Worm (Caenorhabditis elegans) whole organism, late embryonic: Measurements from ENCODE around the gene ZK470.2.

Experiments
- C38D4.7 ChIP-seq: fragments of 200-800 bp; sonication (Bioruptor generic); optimal IDR thresholded peaks from 2 replicates; lab custom pipeline; 2018; ENCODE audit warnings: mild to moderate bottlenecking, missing genetic modification characterization, moderate library complexity, missing compliant biosample characterization
- K02D7.2 ChIP-seq: sonication (generic microtip); optimal IDR thresholded peaks from 2 replicates; lab custom pipeline; 2017; ENCODE audit warnings: mild to moderate bottlenecking, missing genetic modification characterization, missing compliant biosample characterization
- K09A11.1 ChIP-seq: sonication (generic microtip); optimal IDR thresholded peaks from 2 replicates; lab custom pipeline; 2017; ENCODE audit warnings: antibody characterized with exemption, mild to moderate bottlenecking, missing genetic modification characterization, missing compliant biosample characterization; ENCODE audit not compliant: insufficient read depth
- T23F11.4 ChIP-seq: fragments of 200-800 bp; sonication (Bioruptor generic); optimal IDR thresholded peaks from 2 replicates; lab custom pipeline; 2018; ENCODE audit warnings: mild to moderate bottlenecking, missing genetic modification characterization, missing compliant biosample characterization
- ahr-1 ChIP-seq: sonication (generic microtip); optimal IDR thresholded peaks from 2 replicates; lab custom pipeline; 2016; ENCODE audit warnings: missing genetic modification characterization, missing compliant biosample characterization
- ceh-14 ChIP-seq: sonication (generic microtip); optimal IDR thresholded peaks from 2 replicates; lab custom pipeline; 2016; ENCODE audit warnings: missing genotype, missing genetic modification characterization, missing compliant biosample characterization
- ceh-18 ChIP-seq: sonication (generic microtip); optimal IDR thresholded peaks from 2 replicates; lab custom pipeline; 2016; ENCODE audit warnings: missing genetic modification characterization, missing compliant biosample characterization
- ceh-19 ChIP-seq: fragments of 200-800 bp; sonication (Bioruptor generic); optimal IDR thresholded peaks from 2 replicates; lab custom pipeline; 2018; ENCODE audit warnings: mild to moderate bottlenecking, missing genetic modification characterization, missing compliant biosample characterization
- ceh-2 ChIP-seq: sonication (generic microtip); optimal IDR thresholded peaks from 2 replicates; lab custom pipeline; 2016; ENCODE audit warnings: missing genotype, missing genetic modification characterization, missing compliant biosample characterization
- ceh-24 ChIP-seq: sonication (generic microtip); optimal IDR thresholded peaks from 2 replicates; lab custom pipeline; 2016; ENCODE audit warnings: mild to moderate bottlenecking, missing genetic modification characterization, missing compliant biosample characterization
- ceh-31 ChIP-seq: sonication (generic microtip); optimal IDR thresholded peaks from 2 replicates; lab custom pipeline; 2016; ENCODE audit warnings: missing genetic modification characterization, missing compliant biosample characterization
- ceh-34 ChIP-seq: sonication (generic microtip); optimal IDR thresholded peaks from 2 replicates; lab custom pipeline; 2016; ENCODE audit warnings: mild to moderate bottlenecking, missing genetic modification characterization, missing compliant biosample characterization
- ceh-48 ChIP-seq: sonication (generic microtip); optimal IDR thresholded peaks from 2 replicates; lab custom pipeline; 2016; ENCODE audit warnings: missing genetic modification characterization, inconsistent platforms, missing compliant biosample characterization
- ceh-6 ChIP-seq: fragments of 200-800 bp; sonication (Bioruptor generic); optimal IDR thresholded peaks from 2 replicates; lab custom pipeline; 2018; ENCODE audit warnings: mild to moderate bottlenecking, missing genetic modification characterization, missing compliant biosample characterization
- dmd-4 ChIP-seq: sonication (generic microtip); optimal IDR thresholded peaks from 2 replicates; lab custom pipeline; 2016; ENCODE audit warnings: borderline replicate concordance, missing genetic modification characterization, missing compliant biosample characterization
- dve-1 ChIP-seq: sonication (generic microtip); optimal IDR thresholded peaks from 2 replicates; lab custom pipeline; 2017; ENCODE audit warnings: antibody characterized with exemption, mild to moderate bottlenecking, missing genetic modification characterization, missing compliant biosample characterization
- elt-2 ChIP-seq: sonication (generic microtip); optimal IDR thresholded peaks from 2 replicates; lab custom pipeline; 2016; ENCODE audit warnings: missing genetic modification reagents, missing genetic modification characterization, missing compliant biosample characterization
- elt-4 ChIP-seq: sonication (generic microtip); optimal IDR thresholded peaks from 2 replicates; lab custom pipeline; 2016; ENCODE audit warnings: missing genetic modification characterization, missing compliant biosample characterization
- eyg-1 ChIP-seq: sonication (generic microtip); optimal IDR thresholded peaks from 2 replicates; lab custom pipeline; 2016; ENCODE audit warnings: missing genotype, missing genetic modification characterization, missing compliant biosample characterization
- fax-1 ChIP-seq: sonication (generic microtip); optimal IDR thresholded peaks from 2 replicates; lab custom pipeline; 2016; ENCODE audit warnings: missing genotype, missing genetic modification characterization, missing compliant biosample characterization
- fkh-6 ChIP-seq: sonication (generic microtip); optimal IDR thresholded peaks from 2 replicates; lab custom pipeline; 2016; ENCODE audit warnings: missing genetic modification characterization, missing compliant biosample characterization
- hlh-13 ChIP-seq: fragments of 200-800 bp; sonication (Bioruptor generic); optimal IDR thresholded peaks from 2 replicates; lab custom pipeline; 2018; ENCODE audit warnings: mild to moderate bottlenecking, missing genetic modification characterization, missing compliant biosample characterization
- hlh-15 ChIP-seq: sonication (generic microtip); optimal IDR thresholded peaks from 2 replicates; lab custom pipeline; 2016; ENCODE audit warnings: missing genetic modification characterization, missing compliant biosample characterization
- hlh-30 ChIP-seq: sonication (generic microtip); optimal IDR thresholded peaks from 2 replicates; lab custom pipeline; 2017; ENCODE audit warnings: antibody characterized with exemption, missing genetic modification characterization, missing compliant biosample characterization; ENCODE audit not compliant: insufficient read depth
- hlh-6 ChIP-seq: sonication (generic microtip); optimal IDR thresholded peaks from 2 replicates; lab custom pipeline; 2016; ENCODE audit warnings: missing genotype, missing genetic modification characterization, missing compliant biosample characterization
- lim-6 ChIP-seq: sonication (generic microtip); optimal IDR thresholded peaks from 2 replicates; lab custom pipeline; 2016; ENCODE audit warnings: missing genetic modification characterization, missing compliant biosample characterization
- lin-11 ChIP-seq: fragments of 200-800 bp; sonication (Bioruptor generic); optimal IDR thresholded peaks from 2 replicates; lab custom pipeline; 2018; ENCODE audit warnings: mild to moderate bottlenecking, missing genetic modification characterization, missing compliant biosample characterization
- madf-2 ChIP-seq: sonication (generic microtip); optimal IDR thresholded peaks from 2 replicates; lab custom pipeline; 2017; ENCODE audit warnings: missing genetic modification characterization, missing compliant biosample characterization
- nhr-11 ChIP-seq: fragments of 150-350 bp; optimal IDR thresholded peaks from 2 replicates; lab custom pipeline; 2014; ENCODE audit warnings: missing biosample characterization, missing genetic modification characterization
- nhr-232 ChIP-seq: sonication (generic microtip); optimal IDR thresholded peaks from 2 replicates; lab custom pipeline; 2016; ENCODE audit warnings: missing genetic modification characterization, missing compliant biosample characterization
- pag-3 ChIP-seq: sonication (generic microtip); optimal IDR thresholded peaks from 2 replicates; lab custom pipeline; 2016; ENCODE audit warnings: missing compliant biosample characterization, missing genetic modification characterization, borderline replicate concordance
- pat-9 ChIP-seq: fragments of 200-800 bp; sonication (Bioruptor generic); optimal IDR thresholded peaks from 2 replicates; lab custom pipeline; 2018; ENCODE audit warnings: mild to moderate bottlenecking, missing genetic modification characterization, moderate library complexity, missing compliant biosample characterization
- pha-2 ChIP-seq: sonication (generic microtip); optimal IDR thresholded peaks from 2 replicates; lab custom pipeline; 2017; ENCODE audit warnings: mild to moderate bottlenecking, missing genetic modification characterization, missing compliant biosample characterization
- pqm-1 ChIP-seq: sonication (generic microtip); optimal IDR thresholded peaks from 2 replicates; lab custom pipeline; 2016; ENCODE audit warnings: missing genetic modification characterization, missing compliant biosample characterization
- rnt-1 ChIP-seq: sonication (generic microtip); optimal IDR thresholded peaks from 2 replicates; lab custom pipeline; 2016; ENCODE audit warnings: missing genetic modification characterization, missing compliant biosample characterization
- syd-9 ChIP-seq: sonication (generic microtip); optimal IDR thresholded peaks from 2 replicates; lab custom pipeline; 2016; ENCODE audit warnings: mild to moderate bottlenecking, missing genetic modification characterization, moderate library complexity, missing compliant biosample characterization
- tbx-7 ChIP-seq: sonication (generic microtip); optimal IDR thresholded peaks from 2 replicates; lab custom pipeline; 2016; ENCODE audit warnings: missing genotype, missing genetic modification characterization, missing compliant biosample characterization
- unc-55 ChIP-seq: sonication (generic microtip); optimal IDR thresholded peaks from 2 replicates; lab custom pipeline; 2017; ENCODE audit warnings: missing biosample characterization, missing genetic modification reagents, missing genetic modification characterization
- unc-86 ChIP-seq: sonication (generic microtip); optimal IDR thresholded peaks from 2 replicates; lab custom pipeline; 2016; ENCODE audit warnings: missing genetic modification characterization, missing compliant biosample characterization
- ztf-16 ChIP-seq: sonication (generic microtip); optimal IDR thresholded peaks from 2 replicates; lab custom pipeline; 2017; ENCODE audit warnings: missing genetic modification characterization, missing compliant biosample characterization

The ZK470.2 gene

ce11 chrX:4140755-4141417, 5.9 kb downstream of the ZK470.2 start:
- TF ChIP-seq ceh-2: no peak
- no peak for TF ChIP-seq ceh-6
- no peak for TF ChIP-seq hlh-30 (tag; lab: Kevin White, UChicago)
- TF ChIP-seq ceh-34 (tag; lab: Kevin White, UChicago): no peak
- TF ChIP-seq fkh-6 (tag; lab: Kevin White, UChicago): no peak
- no peak for TF ChIP-seq dve-1
- no peak for TF ChIP-seq K02D7.2 (tag; lab: Kevin White, UChicago)
- TF ChIP-seq elt-2 (tag; lab: Kevin White, UChicago): no peak
- no peak for TF ChIP-seq tbx-7
- no peak for TF ChIP-seq ahr-1 (tag; lab: Kevin White, UChicago)
- TF ChIP-seq ztf-16: no peak
- no peak for TF ChIP-seq hlh-13 (GFP tag; lab: Kevin White, UChicago)
- TF ChIP-seq pag-3 (tag; lab: Kevin White, UChicago): no peak
- no peak for TF ChIP-seq hlh-15 (tag; lab: Kevin White, UChicago)
- no peak for TF ChIP-seq ceh-19 (GFP tag; lab: Kevin White, UChicago)
- TF ChIP-seq pqm-1 (tag; lab: Kevin White, UChicago): no peak
- TF ChIP-seq T23F11.4 (GFP tag; lab: Kevin White, UChicago): no peak
- no peak for TF ChIP-seq lim-6 (tag; lab: Kevin White, UChicago)
- TF ChIP-seq elt-4 (tag; lab: Kevin White, UChicago): no peak
- no peak for TF ChIP-seq eyg-1

DNA sequence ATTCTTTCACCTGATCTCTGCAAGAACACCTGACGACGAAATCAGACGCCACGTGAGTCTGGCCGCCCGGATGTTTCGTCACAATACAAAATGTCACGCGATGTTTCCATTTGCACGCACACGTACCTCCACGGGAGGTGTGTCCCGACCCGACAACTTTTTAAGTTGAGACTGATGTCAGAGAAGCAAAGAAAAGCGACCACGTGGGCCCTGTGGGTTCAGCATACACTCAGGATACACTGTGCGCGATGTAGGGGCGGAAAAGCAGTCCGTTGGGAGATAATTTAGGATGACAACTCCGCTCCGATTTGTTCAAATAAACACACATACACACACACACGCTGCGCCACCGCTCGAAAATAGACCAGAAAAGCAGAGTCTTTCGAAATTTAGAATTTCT, 7.2 kb downstream of the ZK470.2 start:
- TF ChIP-seq ceh-18 (tag; lab: Kevin White, UChicago) (peak; percentile 74), hlh-30 (tag; lab: Kevin White, UChicago) (peak; percentile 76), ceh-34 (tag; lab: Kevin White, UChicago) (no peak), dmd-4 (tag; lab: Kevin White, UChicago) (no peak), nhr-11 (tag; lab: Kevin White, UChicago) (no peak), pha-2 (tag; lab: Kevin White, UChicago) (no peak), syd-9 (tag; lab: Kevin White, UChicago) (no peak), unc-55 (GFP tag; lab: Kevin White, UChicago) (peak; percentile 74), fax-1 (tag; lab: Kevin White, UChicago) (no peak), rnt-1 (tag; lab: Kevin White, UChicago) (no peak)

DNA sequence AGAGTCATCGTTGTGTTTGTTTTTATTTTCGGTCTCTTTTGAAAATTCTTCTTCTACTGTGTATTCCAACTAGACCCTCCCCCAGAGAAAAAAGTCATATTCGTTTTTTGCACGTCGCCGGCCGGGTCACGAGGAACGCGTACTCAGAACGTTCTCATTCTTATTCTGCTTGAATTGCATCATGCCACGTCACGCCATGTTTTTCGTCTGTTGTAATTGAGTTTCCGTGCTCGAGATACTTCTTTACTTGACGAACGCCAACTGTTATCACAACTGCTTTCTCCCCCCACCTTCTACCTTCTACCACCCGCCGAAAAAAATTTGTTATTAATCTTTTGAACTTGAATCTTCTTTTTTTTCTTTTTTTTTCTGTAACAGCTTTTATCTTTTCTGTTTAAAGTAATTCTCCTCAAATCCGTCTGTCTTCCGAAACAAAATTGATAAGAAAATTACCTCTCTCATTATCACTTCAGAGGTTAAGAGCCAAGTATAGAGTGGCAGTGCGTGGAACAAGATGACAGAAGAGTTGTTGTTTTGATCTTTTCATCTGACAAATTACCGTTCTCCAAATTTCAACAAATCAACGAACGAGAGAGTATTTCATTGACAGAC, 7.8 kb downstream of the ZK470.2 start:
- no peak for TF ChIP-seq nhr-232 (tag; lab: Kevin White, UChicago)
- no peak for TF ChIP-seq ceh-48 (tag; lab: Kevin White, UChicago)
- no peak for TF ChIP-seq pha-2 (tag; lab: Kevin White, UChicago)
- no peak for TF ChIP-seq K09A11.1 (tag; lab: Kevin White, UChicago)
- TF ChIP-seq C38D4.7 (GFP tag; lab: Kevin White, UChicago): no peak
- no peak for TF ChIP-seq fkh-6 (tag; lab: Kevin White, UChicago)
- TF ChIP-seq hlh-13 (GFP tag; lab: Kevin White, UChicago): no peak
- no peak for TF ChIP-seq ceh-34 (tag; lab: Kevin White, UChicago)
- TF ChIP-seq ceh-31 (tag; lab: Kevin White, UChicago): no peak
- TF ChIP-seq madf-2 (tag; lab: Kevin White, UChicago): no peak
- TF ChIP-seq hlh-6 (tag; lab: Kevin White, UChicago): no peak
- TF ChIP-seq pat-9 (tag; lab: Kevin White, UChicago): no peak
- no peak for TF ChIP-seq ceh-24 (tag; lab: Kevin White, UChicago)
- no peak for TF ChIP-seq ceh-14 (tag; lab: Kevin White, UChicago)
- TF ChIP-seq unc-86 (tag; lab: Kevin White, UChicago): no peak
- TF ChIP-seq lin-11 (tag; lab: Kevin White, UChicago): no peak
- TF ChIP-seq hlh-30 (tag; lab: Kevin White, UChicago): no peak
- TF ChIP-seq elt-4 (tag; lab: Kevin White, UChicago): no peak
- no peak for TF ChIP-seq T23F11.4 (GFP tag; lab: Kevin White, UChicago)
